Worm (Caenorhabditis elegans) whole organism, midembryonic: ENCODE results near the gene srt-54.

ENCODE experiments used
- T22C8.4 ChIP-seq: fragments of 200-800 bp; sonication (Bioruptor generic); IDR thresholded peaks from 2 replicates; pipeline ENCODE4 v1.3.6; 2022; ENCODE audit warnings: missing genetic modification characterization, missing compliant biosample characterization
- cog-1 ChIP-seq: sonication (generic microtip); optimal IDR thresholded peaks from 2 replicates; lab custom pipeline; 2016; ENCODE audit warnings: missing genetic modification characterization, missing compliant biosample characterization
- flt-1 ChIP-seq: fragments of 200-800 bp; sonication (Bioruptor generic); IDR thresholded peaks from 2 replicates; pipeline ENCODE4 v1.3.6; 2022; ENCODE audit warnings: missing genetic modification characterization, missing compliant biosample characterization
- klf-2 ChIP-seq: fragments of 200-800 bp; sonication (Bioruptor generic); conservative IDR thresholded peaks from 2 replicates; pipeline ENCODE4 v1.3.6; 2022; ENCODE audit warnings: missing genetic modification reagents, missing genetic modification characterization, missing compliant biosample characterization
- med-1 ChIP-seq: sonication (generic microtip); optimal IDR thresholded peaks from 2 replicates; lab custom pipeline; 2017; ENCODE audit warnings: missing genetic modification characterization, mild to moderate bottlenecking, missing compliant biosample characterization, antibody characterized with exemption, missing genetic modification reagents; ENCODE audit not compliant: insufficient read depth
- ref-1 ChIP-seq: fragments of 200-800 bp; sonication (Bioruptor generic); conservative IDR thresholded peaks from 2 replicates; pipeline ENCODE4 v1.3.6; 2022; ENCODE audit warnings: missing genetic modification reagents, missing genetic modification characterization, missing compliant biosample characterization
- tab-1 ChIP-seq: fragments of 200-800 bp; sonication (Bioruptor generic); IDR thresholded peaks from 2 replicates; pipeline ENCODE4 v1.3.6; 2022; ENCODE audit warnings: missing genetic modification characterization, missing compliant biosample characterization
- ztf-23 ChIP-seq: fragments of 200-800 bp; sonication (Bioruptor generic); IDR thresholded peaks from 2 replicates; pipeline ENCODE4 v1.3.6; 2022; ENCODE audit warnings: missing genetic modification reagents, missing genetic modification characterization, missing compliant biosample characterization
- ztf-29 ChIP-seq: fragments of 200-800 bp; sonication (Bioruptor generic); IDR thresholded peaks from 2 replicates; pipeline ENCODE4 v1.3.6; 2022; ENCODE audit warnings: missing genetic modification reagents, missing genetic modification characterization, missing compliant biosample characterization

The srt-54 gene

DNA sequence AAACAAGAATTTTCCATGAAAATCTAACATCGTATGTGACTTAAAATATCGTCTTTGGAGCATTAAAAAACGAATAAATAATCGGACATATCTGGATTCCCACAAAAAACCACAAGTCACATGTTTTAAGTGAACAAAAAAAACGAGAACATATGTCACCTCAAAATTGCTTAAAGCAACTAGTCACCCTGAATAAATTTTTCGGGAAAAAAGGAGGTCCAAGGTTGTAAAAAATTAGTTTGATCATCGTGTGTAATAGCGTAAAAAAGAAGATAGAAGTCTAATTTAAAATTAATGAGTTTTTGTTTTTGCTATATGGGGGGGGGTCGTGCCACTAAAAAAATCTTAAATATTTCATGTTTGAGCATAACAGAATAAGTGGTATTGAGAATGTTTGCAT, 12.8 kb downstream of the srt-54 start:
- no peak for TF ChIP-seq tab-1 (GFP tag; lab: Robert Waterston, UW)
- no peak for TF ChIP-seq ref-1 (GFP tag; lab: Robert Waterston, UW)
- TF ChIP-seq med-1 (GFP tag; lab: Kevin White, UChicago), result no peak
- TF ChIP-seq klf-2, result no peak
- no peak for TF ChIP-seq T22C8.4
- TF ChIP-seq ztf-29 (GFP tag; lab: Robert Waterston, UW), result no peak
- TF ChIP-seq cog-1 (tag; lab: Kevin White, UChicago), result no peak
- no peak for TF ChIP-seq ztf-23
- no peak for TF ChIP-seq flt-1 (GFP tag; lab: Robert Waterston, UW)

DNA sequence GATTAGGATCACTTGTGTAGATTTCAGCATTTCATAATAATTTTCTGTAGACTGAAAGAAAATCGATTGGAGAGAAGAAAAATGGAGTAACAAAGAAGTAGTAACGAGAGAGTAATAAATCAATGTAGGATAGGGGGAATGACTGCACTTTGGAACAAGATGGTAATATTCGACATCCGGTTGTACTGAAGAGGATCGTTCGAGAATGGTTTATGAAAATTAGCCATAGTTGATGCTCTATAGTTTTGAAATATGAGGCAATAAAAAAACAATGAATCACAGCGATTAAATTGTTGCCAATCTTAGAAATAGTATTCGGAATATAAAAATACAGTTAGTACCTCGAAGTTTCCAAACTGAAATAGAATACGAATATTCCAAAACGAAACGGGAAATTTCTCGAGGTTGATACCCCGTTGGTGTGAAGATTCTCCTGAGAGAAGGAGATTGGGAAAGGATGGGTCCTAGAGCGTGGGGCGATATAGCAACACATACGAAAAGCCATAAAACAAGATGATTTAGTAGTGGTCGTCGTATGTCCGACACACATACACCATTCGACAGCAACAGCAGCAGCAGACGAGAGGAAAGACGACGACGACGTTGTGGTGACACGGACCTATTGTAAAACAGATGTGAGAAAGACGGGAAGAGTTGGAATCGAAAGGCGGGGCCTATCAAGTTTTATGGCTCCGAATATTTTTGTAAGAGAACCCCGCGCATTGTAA, 16.7 kb downstream of the srt-54 start, which contains the start of gene cwn-1:
TSS of gene cwn-1 (minus strand) at position 51 of the 728 bp plus-strand sequence.
- TF ChIP-seq klf-2 (no peak), med-1 (GFP tag; lab: Kevin White, UChicago) (no peak), tab-1 (GFP tag; lab: Robert Waterston, UW) (no peak), ref-1 (GFP tag; lab: Robert Waterston, UW) (no peak), ztf-29 (GFP tag; lab: Robert Waterston, UW) (no peak), ztf-23 (no peak), flt-1 (GFP tag; lab: Robert Waterston, UW) (no peak)

DNA sequence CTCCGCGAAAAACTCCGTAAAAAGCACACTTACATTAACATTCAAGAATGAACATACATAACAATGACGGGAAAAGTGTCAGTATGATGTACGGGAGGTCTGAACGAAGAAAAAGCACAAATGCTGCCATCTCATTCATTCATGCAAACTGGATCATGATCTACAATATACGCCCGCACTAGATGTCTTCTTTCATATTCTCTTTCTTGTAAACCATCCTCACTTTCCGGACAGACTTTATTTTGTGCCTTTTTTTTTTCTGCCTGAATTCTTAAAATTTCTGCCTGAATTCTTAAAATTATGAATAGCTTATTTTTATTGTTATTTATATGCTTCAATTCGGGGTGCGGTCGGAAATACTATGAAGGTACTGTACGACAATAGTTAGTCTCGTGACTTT, 18.1 kb downstream of the srt-54 start, which contains the start of gene K10B4.1:
TSS of gene K10B4.1 (plus strand) at position 301 of the 400 bp plus-strand sequence.
- TF ChIP-seq cog-1 (tag; lab: Kevin White, UChicago) (no peak), ztf-29 (GFP tag; lab: Robert Waterston, UW) (no peak), T22C8.4 (no peak), med-1 (GFP tag; lab: Kevin White, UChicago) (no peak), flt-1 (GFP tag; lab: Robert Waterston, UW) (no peak), ztf-23 (no peak), tab-1 (GFP tag; lab: Robert Waterston, UW) (no peak), klf-2 (no peak), ref-1 (GFP tag; lab: Robert Waterston, UW) (no peak)

DNA sequence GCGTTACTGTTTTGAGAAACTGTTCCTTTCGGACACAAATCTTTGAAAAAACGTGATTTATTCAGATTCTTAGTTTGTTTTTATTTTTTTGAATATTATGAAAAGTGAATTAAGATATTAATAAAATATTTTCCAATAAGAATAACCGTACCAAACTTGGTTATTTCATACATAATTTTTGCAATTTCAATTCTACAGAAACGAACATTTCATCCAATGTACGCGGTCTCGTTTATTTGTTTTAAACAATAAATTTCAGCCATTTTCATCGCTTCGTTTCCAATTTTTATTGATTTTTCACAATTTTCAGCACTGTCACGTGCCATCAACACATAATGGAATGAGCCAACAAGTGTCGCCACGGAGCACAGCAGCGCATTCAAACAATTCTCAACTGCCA, 29.9 kb downstream of the srt-54 start, which contains the start of gene T25D3.4:
TSS of gene T25D3.4 (plus strand) at position 301 of the 400 bp plus-strand sequence.
- TF ChIP-seq cog-1 (tag; lab: Kevin White, UChicago) (no peak), ref-1 (GFP tag; lab: Robert Waterston, UW) (no peak)

DNA sequence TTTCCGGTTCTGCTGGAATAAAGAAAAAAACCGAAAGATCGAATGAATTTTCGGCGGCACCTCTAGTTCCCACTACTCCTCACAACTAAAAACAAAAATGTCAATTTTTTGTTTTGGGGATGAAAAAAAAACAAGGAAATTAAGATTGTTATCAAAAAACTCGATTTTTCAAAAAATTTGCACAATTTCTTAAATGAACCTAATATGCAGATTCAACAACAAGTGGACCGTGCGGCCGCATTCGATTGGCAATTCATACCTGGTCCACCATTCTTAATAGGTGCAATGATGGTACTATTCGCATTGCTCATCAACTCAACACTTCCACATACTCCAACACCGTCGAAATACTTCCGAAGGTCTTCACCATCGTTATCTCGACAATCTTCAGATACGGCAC, 34.5 kb downstream of the srt-54 start:
- TF ChIP-seq ztf-29 (GFP tag; lab: Robert Waterston, UW) (no peak), klf-2 (no peak), flt-1 (GFP tag; lab: Robert Waterston, UW) (no peak), T22C8.4 (no peak)

DNA sequence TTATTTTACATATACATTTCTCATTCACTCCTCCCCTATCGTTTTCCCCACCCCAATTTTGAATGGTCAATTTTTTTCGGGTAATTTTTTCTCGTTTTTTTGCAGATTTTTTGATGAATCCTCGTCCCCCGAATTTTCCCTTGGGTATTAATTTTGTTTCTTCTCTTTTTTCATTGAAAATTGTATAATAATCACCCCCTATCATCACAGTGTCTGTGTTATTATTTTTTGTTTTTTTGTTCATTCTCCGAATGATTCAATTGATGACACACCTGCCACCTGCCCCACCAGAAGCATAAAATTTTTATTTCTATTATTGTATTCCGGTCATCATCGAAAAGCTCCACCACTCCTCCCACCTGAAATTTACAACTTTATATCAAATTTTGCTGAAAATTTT, 35.3 kb downstream of the srt-54 start, which contains the start of gene T25D3.3:
TSS of gene T25D3.3 (plus strand) at position 301 of the 400 bp plus-strand sequence.
- TF ChIP-seq T22C8.4 (no peak), ref-1 (GFP tag; lab: Robert Waterston, UW) (no peak), ztf-29 (GFP tag; lab: Robert Waterston, UW) (no peak), cog-1 (tag; lab: Kevin White, UChicago) (no peak), flt-1 (GFP tag; lab: Robert Waterston, UW) (no peak), klf-2 (no peak), med-1 (GFP tag; lab: Kevin White, UChicago) (no peak), ztf-23 (no peak), tab-1 (GFP tag; lab: Robert Waterston, UW) (no peak)

DNA sequence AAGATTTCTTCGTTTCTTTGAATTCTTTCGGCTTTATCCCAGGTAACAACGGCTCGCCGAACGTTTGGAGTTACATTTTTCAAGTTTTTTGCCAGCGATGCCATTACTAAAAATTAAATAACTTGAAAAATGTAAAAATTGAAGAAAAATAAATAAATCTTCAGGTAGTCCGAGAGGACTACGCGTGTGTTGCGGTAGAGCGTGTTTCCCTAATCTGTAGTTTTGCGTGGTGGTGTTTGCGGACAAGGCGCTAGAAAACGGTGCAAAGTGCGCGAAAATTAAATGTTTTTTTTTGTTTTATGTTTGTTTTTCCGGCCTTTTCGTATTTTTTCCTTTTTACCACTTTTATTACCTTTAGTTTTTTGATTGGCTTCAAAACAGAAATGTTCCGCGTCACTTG, 38.9 kb downstream of the srt-54 start, which contains the start of gene mrpl-28:
TSS of gene mrpl-28 (minus strand) at position 106 of the 400 bp plus-strand sequence.
- TF ChIP-seq ztf-29 (GFP tag; lab: Robert Waterston, UW), result no peak
- TF ChIP-seq T22C8.4, result 0 out of 2 replicates have a peak, but pooled peaks have one; percentile 28
- 0 out of 2 replicates have a peak, but pooled peaks have one; percentile 25 for TF ChIP-seq ztf-23
- TF ChIP-seq klf-2, result no peak
- TF ChIP-seq cog-1 (tag; lab: Kevin White, UChicago), result peak; percentile 23
- TF ChIP-seq ref-1 (GFP tag; lab: Robert Waterston, UW), result no peak

DNA sequence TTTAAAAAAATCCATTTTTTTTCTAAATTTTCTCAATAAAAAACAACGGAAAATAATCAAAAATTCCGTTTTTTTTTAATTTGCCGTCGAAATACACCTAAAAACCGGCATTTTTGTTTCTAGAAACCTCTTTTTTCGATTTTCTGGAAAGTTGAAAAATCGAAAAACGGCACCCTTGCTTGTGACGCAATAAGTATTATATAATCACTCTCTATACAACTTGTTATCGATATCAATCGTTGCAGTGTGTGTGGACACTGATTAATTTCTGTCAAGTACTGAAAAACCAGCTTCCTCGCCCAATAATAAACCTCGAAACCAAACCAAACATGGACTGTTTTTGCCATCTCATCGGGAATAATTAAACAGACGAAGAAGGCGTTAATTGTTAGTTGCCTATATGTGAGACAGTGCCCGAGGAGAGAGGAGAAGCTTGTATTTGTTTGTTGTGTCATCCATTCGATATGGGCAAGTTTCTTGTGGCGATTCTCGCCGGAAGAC, 40.0 kb downstream of the srt-54 start:
- TF ChIP-seq med-1 (GFP tag; lab: Kevin White, UChicago) (no peak), klf-2 (no peak)

DNA sequence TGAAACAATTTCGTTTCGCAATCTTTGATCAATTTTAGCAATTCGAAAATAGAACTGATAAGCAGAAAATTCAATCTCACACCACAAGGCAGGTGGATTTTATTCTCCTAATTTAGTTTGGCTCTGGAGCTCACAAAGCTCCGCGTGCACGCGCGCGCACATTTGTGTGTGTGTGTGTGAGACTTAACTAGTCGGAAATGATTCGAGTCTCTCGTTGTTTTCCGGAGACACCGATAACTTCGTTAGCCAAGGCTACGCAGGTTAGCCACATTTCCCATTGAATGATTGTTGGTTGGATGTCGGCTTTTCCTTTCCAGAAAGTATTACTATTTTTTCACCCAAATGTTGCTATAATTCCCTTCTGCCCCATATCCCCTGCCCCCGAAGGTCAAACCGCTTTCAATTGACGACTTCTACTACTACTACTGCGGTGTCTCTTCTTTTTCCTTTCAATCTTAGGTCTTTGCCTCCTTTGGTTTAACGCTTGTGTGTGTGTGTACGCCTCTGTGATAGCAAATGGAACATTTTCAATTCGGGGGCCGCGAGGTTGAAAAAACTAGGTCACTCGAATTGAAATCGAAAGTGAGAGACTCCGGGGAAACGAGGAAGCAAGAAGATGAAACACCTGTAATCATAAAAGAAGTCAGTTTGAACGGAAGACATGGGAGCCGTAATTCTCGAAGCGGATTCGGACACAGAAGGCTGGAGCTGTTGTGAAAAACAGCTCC, 41.2 kb downstream of the srt-54 start:
- TF ChIP-seq med-1 (GFP tag; lab: Kevin White, UChicago), result no peak
- no peak for TF ChIP-seq cog-1 (tag; lab: Kevin White, UChicago)
- no peak for TF ChIP-seq T22C8.4
- no peak for TF ChIP-seq ztf-29 (GFP tag; lab: Robert Waterston, UW)
- no peak for TF ChIP-seq tab-1 (GFP tag; lab: Robert Waterston, UW)
- no peak for TF ChIP-seq ztf-23
- no peak for TF ChIP-seq klf-2
